Fruit fly (Drosophila melanogaster): ENCODE data around the gene CG2975.
A peak's percentile ranks its signal among the peaks of the same experiment; 100 is the strongest.

Gene CG2975

dm6 chr2L:2874542-2875194 is 34.7 kb downstream of the CG2975 start, which contains the start of gene CG8814 (continued):
- TF ChIP-seq CG3838 (GFP tag; optimal IDR thresholded peaks at IDR 0.05): no peak
- TF ChIP-seq sug (tag; optimal IDR thresholded peaks at IDR 0.05): peak; percentile 83
- TF ChIP-seq ssp (GFP tag; IDR thresholded peaks at IDR 0.05): peak; percentile 81
- no peak for TF ChIP-seq CG4617 (GFP tag; optimal IDR thresholded peaks at IDR 0.05; ENCODE audit: borderline replicate concordance)
- peak; percentile 96 to 98 for TF ChIP-seq tll (GFP tag; optimal IDR thresholded peaks at IDR 0.05)
- TF ChIP-seq Poxn (GFP tag; IDR thresholded peaks at IDR 0.05): no peak
- no peak for TF ChIP-seq tx (GFP tag; optimal IDR thresholded peaks at IDR 0.05)
- TF ChIP-seq CG17385 (GFP tag; optimal IDR thresholded peaks at IDR 0.05): no peak
- TF ChIP-seq CG5953 (GFP tag; IDR thresholded peaks at IDR 0.05): no peak
- peak; percentile 57; the same call in 1 of the 3 replicates for TF ChIP-seq CG11093 (GFP tag; IDR thresholded peaks at IDR 0.05)
- TF ChIP-seq Taf1 (GFP tag; IDR thresholded peaks at IDR 0.05): no peak
- peak; percentile 61 for TF ChIP-seq MESR4 (GFP tag; optimal IDR thresholded peaks at IDR 0.05)
- no peak for TF ChIP-seq CG2875 (GFP tag; optimal IDR thresholded peaks at IDR 0.05)
- TF ChIP-seq CG2202 (tag; optimal IDR thresholded peaks at IDR 0.05): no peak
- TF ChIP-seq Sry-β (GFP tag; optimal IDR thresholded peaks at IDR 0.05): no peak
- peak; percentile 75 for TF ChIP-seq Xbp1 (GFP tag; optimal IDR thresholded peaks at IDR 0.05)
- peak; percentile 58 for TF ChIP-seq CG3281 (GFP tag; optimal IDR thresholded peaks at IDR 0.05)
- TF ChIP-seq Chrac-16 (GFP tag; optimal IDR thresholded peaks at IDR 0.05): peak; percentile 57
- TF ChIP-seq CG9932 (GFP tag; IDR thresholded peaks at IDR 0.05): peak; percentile 90
- peak; percentile 81 for TF ChIP-seq hb (GFP tag; IDR thresholded peaks at IDR 0.05; ENCODE audit: partially characterized antibody)
- TF ChIP-seq bbx (GFP tag; IDR thresholded peaks at IDR 0.05; ENCODE audit: partially characterized antibody): peak; percentile 61
- no peak for TF ChIP-seq CG8089 (GFP tag; optimal IDR thresholded peaks at IDR 0.05)
- peak; percentile 64 for TF ChIP-seq CG5180 (GFP tag; optimal IDR thresholded peaks at IDR 0.05)
- TF ChIP-seq CG10979 (tag; optimal IDR thresholded peaks at IDR 0.05): peak; percentile 46
- peak; percentile 94 for TF ChIP-seq row (GFP tag; IDR thresholded peaks at IDR 0.05)
- TF ChIP-seq Hr78 (GFP tag; optimal IDR thresholded peaks at IDR 0.05): peak in 1 of 2 experiments; percentile 88
- no peak for TF ChIP-seq CG17612 (GFP tag; IDR thresholded peaks at IDR 0.05)
- TF ChIP-seq oc (tag; optimal IDR thresholded peaks at IDR 0.05): no peak
- TF ChIP-seq HLHmδ (GFP tag; optimal IDR thresholded peaks at IDR 0.05): no peak
- TF ChIP-seq CG11398 (GFP tag; optimal IDR thresholded peaks at IDR 0.05): no peak
- peak; percentile 68; the same call in 2 of the 3 replicates for TF ChIP-seq mld (GFP tag; IDR thresholded peaks at IDR 0.05; ENCODE audit: partially characterized antibody)
- TF ChIP-seq sna (GFP tag; IDR thresholded peaks at IDR 0.05; ENCODE audit: partially characterized antibody): no peak
- TF ChIP-seq CG1233 (GFP tag; optimal IDR thresholded peaks at IDR 0.05): peak; percentile 43
- TF ChIP-seq scrt (GFP tag; optimal IDR thresholded peaks at IDR 0.05): peak; percentile 28
- TF ChIP-seq CG15601 (tag; optimal IDR thresholded peaks at IDR 0.05): peak; percentile 68
- no peak for TF ChIP-seq Dip2 (GFP tag; IDR thresholded peaks at IDR 0.05)
- TF ChIP-seq CG11247 (GFP tag; IDR thresholded peaks at IDR 0.05): peak; percentile 63; the same call in 1 of the 2 replicates
- TF ChIP-seq HLH3B (GFP tag; IDR thresholded peaks at IDR 0.05): peak; percentile 32; the same call in 1 of the 2 replicates
- TF ChIP-seq tgo (GFP tag; IDR thresholded peaks at IDR 0.05): peak; percentile 71
- no peak for TF ChIP-seq aop (GFP tag; IDR thresholded peaks at IDR 0.05)
- TF ChIP-seq CG4282 (GFP tag; optimal IDR thresholded peaks at IDR 0.05): no peak
- TF ChIP-seq CoRest (tag; optimal IDR thresholded peaks at IDR 0.05): peak; percentile 87
- TF ChIP-seq Stat92E (GFP tag; optimal IDR thresholded peaks at IDR 0.05): no peak
- TF ChIP-seq CG12299 (tag; optimal IDR thresholded peaks at IDR 0.05): no peak
- TF ChIP-seq B-H1 (GFP tag; IDR thresholded peaks at IDR 0.05): peak; percentile 55
- no peak for TF ChIP-seq gro (GFP tag; optimal IDR thresholded peaks at IDR 0.05)
- TF ChIP-seq p53 (GFP tag; optimal IDR thresholded peaks at IDR 0.05): no peak
- peak; percentile 51; the same call in 2 of the 3 replicates for TF ChIP-seq croc (GFP tag; conservative IDR thresholded peaks at IDR 0.05)

Data from whole organism, embryonic.